Fruit fly (Drosophila melanogaster): ENCODE results near the gene CG4577.

- TF ChIP-seq Sin3A (optimal IDR thresholded peaks at IDR 0.05) (no peak), psq (optimal IDR thresholded peaks at IDR 0.05) (no peak), ttk (optimal IDR thresholded peaks at IDR 0.05) (no peak), Myc (optimal IDR thresholded peaks at IDR 0.05) (no peak)
These were observed 38.2 kb downstream of the CG4577 start, which contains the start of the genes Charon and CG4887 for dm6 chr2L:1172704-1173107.
